Worm (Caenorhabditis elegans) whole organism, L3 larva: ENCODE results near the gene clp-9.

Source experiments
- R02D3.7 ChIP-seq: fragments of 150-350 bp; optimal IDR thresholded peaks from 2 replicates; lab custom pipeline; 2014; ENCODE audit warnings: missing biosample characterization, missing genetic modification characterization
- aly-2 ChIP-seq: fragments of 150-350 bp; optimal IDR thresholded peaks from 2 replicates; lab custom pipeline; 2014; ENCODE audit warnings: missing biosample characterization, missing genetic modification characterization
- ama-1 ChIP-seq: fragments of 150-350 bp; optimal IDR thresholded peaks from 2 replicates; lab custom pipeline; 2018
- ceh-16 ChIP-seq: sonication (generic microtip); optimal IDR thresholded peaks from 2 replicates; lab custom pipeline; 2017; ENCODE audit warnings: missing biosample characterization, missing genetic modification characterization
- ceh-28 ChIP-seq: fragments of 150-350 bp; optimal IDR thresholded peaks from 2 replicates; lab custom pipeline; 2014; ENCODE audit warnings: missing biosample characterization, missing genetic modification reagents, missing genetic modification characterization
- ceh-82 ChIP-seq: fragments of 150-350 bp; optimal IDR thresholded peaks from 2 replicates; lab custom pipeline; 2014; ENCODE audit warnings: missing biosample characterization, missing genetic modification characterization
- ceh-9 ChIP-seq: sonication (generic microtip); optimal IDR thresholded peaks from 2 replicates; lab custom pipeline; 2018; ENCODE audit warnings: missing biosample characterization, missing genetic modification characterization
- daf-12 ChIP-seq: fragments of 150-350 bp; optimal IDR thresholded peaks from 2 replicates; lab custom pipeline; 2014; ENCODE audit warnings: missing biosample characterization, missing genetic modification reagents, missing genetic modification characterization
- egl-5 ChIP-seq: fragments of 150-350 bp; optimal IDR thresholded peaks from 2 replicates; lab custom pipeline; 2017; ENCODE audit warnings: missing biosample characterization, missing genetic modification reagents, missing genetic modification characterization, inconsistent platforms
- elt-2 ChIP-seq: sonication (generic microtip); optimal IDR thresholded peaks from 2 replicates; lab custom pipeline; 2016; ENCODE audit warnings: missing genetic modification reagents, mild to moderate bottlenecking, missing genetic modification characterization, missing compliant biosample characterization
- elt-3 ChIP-seq, 3 experiments: fragments of 150-350 bp in 1 of 3; sonication (generic microtip) in 2 of 3; optimal IDR thresholded peaks; 2 replicates in 2 of 3; 4 replicates in 1 of 3; lab custom pipeline; 2014 to 2017; ENCODE audit warnings: missing biosample characterization in 3 of 3, missing genetic modification characterization in 3 of 3
- eor-1 ChIP-seq, 2 experiments: fragments of 150-350 bp; optimal IDR thresholded peaks; 2 replicates each; lab custom pipeline; 2014 to 2018; ENCODE audit warnings: missing biosample characterization in 2 of 2, missing genetic modification characterization in 2 of 2
- fkh-10 ChIP-seq: sonication (generic microtip); optimal IDR thresholded peaks from 2 replicates; lab custom pipeline; 2017; ENCODE audit warnings: missing biosample characterization, missing genetic modification reagents, missing genetic modification characterization
- fkh-2 ChIP-seq: fragments of 150-350 bp; optimal IDR thresholded peaks from 2 replicates; lab custom pipeline; 2014; ENCODE audit warnings: missing biosample characterization, missing genetic modification reagents, missing genetic modification characterization
- fos-1 ChIP-seq: fragments of 150-350 bp; optimal IDR thresholded peaks from 2 replicates; lab custom pipeline; 2014; ENCODE audit warnings: missing biosample characterization, missing genetic modification characterization
- hmg-11 ChIP-seq: sonication (generic microtip); optimal IDR thresholded peaks from 2 replicates; lab custom pipeline; 2016; ENCODE audit warnings: missing genetic modification characterization, missing compliant biosample characterization
- jun-1 ChIP-seq: fragments of 150-350 bp; optimal IDR thresholded peaks from 2 replicates; lab custom pipeline; 2014; ENCODE audit warnings: missing biosample characterization, missing genetic modification reagents, missing genetic modification characterization
- lin-15B ChIP-seq: fragments of 150-350 bp; optimal IDR thresholded peaks from 2 replicates; lab custom pipeline; 2014; ENCODE audit warnings: missing biosample characterization, missing genetic modification characterization
- lin-39 ChIP-seq: fragments of 150-350 bp; optimal IDR thresholded peaks from 2 replicates; lab custom pipeline; 2018; ENCODE audit warnings: missing biosample characterization, missing genetic modification reagents, missing genetic modification characterization
- lsy-12 ChIP-seq: sonication (generic microtip); optimal IDR thresholded peaks from 2 replicates; lab custom pipeline; 2016; ENCODE audit warnings: mild to moderate bottlenecking, missing genetic modification characterization, missing compliant biosample characterization
- mdl-1 ChIP-seq: fragments of 150-350 bp; optimal IDR thresholded peaks from 2 replicates; lab custom pipeline; 2014; ENCODE audit warnings: missing biosample characterization, missing genetic modification characterization
- mml-1 ChIP-seq: fragments of 150-350 bp; sonication (generic microtip); optimal IDR thresholded peaks from 3 replicates; lab custom pipeline; 2014; ENCODE audit warnings: missing biosample characterization, missing genetic modification characterization
- nfya-1 ChIP-seq: sonication (generic microtip); optimal IDR thresholded peaks from 2 replicates; lab custom pipeline; 2017; ENCODE audit warnings: missing genetic modification characterization, mild to moderate bottlenecking, missing compliant biosample characterization, antibody characterized with exemption, moderate library complexity; ENCODE audit not compliant: insufficient read depth
- nhr-11 ChIP-seq: fragments of 150-350 bp; optimal IDR thresholded peaks from 2 replicates; lab custom pipeline; 2014; ENCODE audit warnings: missing biosample characterization, missing genetic modification characterization
- nhr-12 ChIP-seq: fragments of 150-350 bp; optimal IDR thresholded peaks from 2 replicates; lab custom pipeline; 2014; ENCODE audit warnings: missing biosample characterization, missing genetic modification characterization
- nhr-23 ChIP-seq: fragments of 150-350 bp; optimal IDR thresholded peaks from 2 replicates; lab custom pipeline; 2014; ENCODE audit warnings: missing biosample characterization, missing genetic modification reagents, missing genetic modification characterization
- nhr-237 ChIP-seq: fragments of 150-350 bp; optimal IDR thresholded peaks from 2 replicates; lab custom pipeline; 2014; ENCODE audit warnings: missing biosample characterization, missing genetic modification characterization
- nhr-25 ChIP-seq: sonication (generic microtip); optimal IDR thresholded peaks from 2 replicates; lab custom pipeline; 2017; ENCODE audit warnings: missing biosample characterization, missing genetic modification characterization
- nhr-28 ChIP-seq: fragments of 150-350 bp; optimal IDR thresholded peaks from 2 replicates; lab custom pipeline; 2014; ENCODE audit warnings: missing biosample characterization, missing genetic modification characterization
- nhr-43 ChIP-seq: sonication (generic microtip); optimal IDR thresholded peaks from 2 replicates; lab custom pipeline; 2016; ENCODE audit warnings: mild to moderate bottlenecking, missing genetic modification characterization, missing compliant biosample characterization; ENCODE audit not compliant: poor library complexity, severe bottlenecking
- nhr-67 ChIP-seq: fragments of 150-350 bp; optimal IDR thresholded peaks from 2 replicates; lab custom pipeline; 2014; ENCODE audit warnings: missing biosample characterization, missing genetic modification characterization
- nhr-77 ChIP-seq: fragments of 150-350 bp; optimal IDR thresholded peaks from 2 replicates; lab custom pipeline; 2014; ENCODE audit warnings: missing biosample characterization, missing genetic modification characterization
- pha-4 ChIP-seq: fragments of 150-350 bp; optimal IDR thresholded peaks from 2 replicates; lab custom pipeline; 2014; ENCODE audit warnings: missing biosample characterization, missing genetic modification reagents, missing genetic modification characterization
- pqm-1 ChIP-seq: fragments of 150-350 bp; optimal IDR thresholded peaks from 2 replicates; lab custom pipeline; 2017; ENCODE audit warnings: missing biosample characterization, missing genetic modification characterization, inconsistent platforms
- sea-2 ChIP-seq: fragments of 150-350 bp; sonication (generic microtip); optimal IDR thresholded peaks from 4 replicates; lab custom pipeline; 2014; ENCODE audit warnings: missing biosample characterization, missing genetic modification reagents, missing genetic modification characterization
- skn-1 ChIP-seq: fragments of 150-350 bp; optimal IDR thresholded peaks from 2 replicates; lab custom pipeline; 2014; ENCODE audit warnings: missing biosample characterization, missing genetic modification characterization
- snpc-4 ChIP-seq: fragments of 150-350 bp; optimal IDR thresholded peaks from 2 replicates; lab custom pipeline; 2014; ENCODE audit warnings: missing biosample characterization, missing genetic modification characterization
- tbx-2 ChIP-seq: sonication (generic microtip); optimal IDR thresholded peaks from 2 replicates; lab custom pipeline; 2016; ENCODE audit warnings: mild to moderate bottlenecking, missing genetic modification characterization, missing compliant biosample characterization
- zag-1 ChIP-seq: fragments of 150-350 bp; optimal IDR thresholded peaks from 2 replicates; lab custom pipeline; 2014; ENCODE audit warnings: missing biosample characterization, missing genetic modification characterization
- ztf-11 ChIP-seq: fragments of 150-350 bp; optimal IDR thresholded peaks from 2 replicates; lab custom pipeline; 2014; ENCODE audit warnings: missing biosample characterization, missing genetic modification characterization
- ztf-4 ChIP-seq: fragments of 150-350 bp; optimal IDR thresholded peaks from 2 replicates; lab custom pipeline; 2014; ENCODE audit warnings: missing biosample characterization, missing genetic modification characterization

Gene clp-9

DNA sequence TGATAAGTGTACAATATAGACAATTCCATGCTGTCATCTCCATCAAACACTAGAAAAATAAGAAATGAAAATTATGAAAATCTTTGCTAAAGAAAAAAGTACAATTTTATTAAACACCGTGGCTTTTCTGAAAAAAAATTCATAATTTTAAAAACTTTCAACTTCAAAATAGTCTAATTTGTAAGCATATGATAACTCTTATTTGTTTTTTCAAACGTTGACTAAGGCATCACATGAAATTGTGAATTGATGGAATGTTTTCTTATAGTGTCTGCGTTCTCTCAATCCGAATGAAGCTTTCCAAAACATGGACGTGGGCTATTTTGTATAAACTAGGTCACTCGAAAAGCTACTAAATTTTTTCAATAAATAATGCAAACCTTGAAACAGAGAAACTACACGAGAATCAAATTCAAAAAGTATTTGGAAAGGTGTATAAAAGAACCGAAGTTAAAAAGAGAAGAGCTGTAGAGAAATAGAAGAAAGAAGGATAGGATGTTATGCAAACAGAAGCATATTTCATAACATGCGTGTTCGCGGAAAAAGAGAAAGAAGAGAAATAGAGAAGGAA, at the start of gene clp-9:
Gene clp-9 (minus strand): TSS at position 51 of the 571 bp plus-strand sequence.
- TF ChIP-seq fkh-10 (no peak), snpc-4 (tag; lab: Kevin White, UChicago) (no peak), nhr-23 (tag; lab: Kevin White, UChicago) (peak; percentile 39), pha-4 (peak; percentile 40), egl-5 (no peak), fkh-2 (tag; lab: Kevin White, UChicago) (no peak)

DNA sequence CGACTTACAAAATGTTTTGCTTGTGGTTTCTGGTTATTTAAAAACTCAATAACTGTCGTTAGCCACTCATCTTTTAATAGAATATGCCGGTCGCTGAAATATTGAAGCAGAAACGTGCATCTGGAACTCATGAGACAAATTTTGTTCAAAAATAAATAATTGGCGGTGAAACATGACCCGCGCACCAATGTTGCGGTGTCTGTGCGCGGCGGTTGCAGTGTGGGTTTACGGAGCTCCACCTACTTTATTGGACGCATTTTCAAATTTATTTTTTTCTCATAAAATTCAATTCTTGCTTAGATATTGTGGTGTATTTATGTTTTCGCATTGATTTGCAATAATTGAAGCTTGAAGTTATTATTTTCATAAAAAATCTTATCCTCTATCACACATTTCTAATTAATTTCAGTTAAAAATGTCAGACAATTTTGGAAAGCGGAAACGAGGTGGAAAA, 44.9 kb upstream of the clp-9 start, which contains the start of the genes rmh-2 and suds-3:
Gene rmh-2 (minus strand): TSS at position 164 of the 454 bp plus-strand sequence.
Gene suds-3 (plus strand): TSS at position 404 of the 454 bp plus-strand sequence.
- TF ChIP-seq skn-1 (tag; lab: Kevin White, UChicago) (no peak), lin-39 (peak; percentile 1), nhr-23 (tag; lab: Kevin White, UChicago) (no peak), ceh-9 (tag; lab: Kevin White, UChicago) (no peak), nhr-237 (no peak), nhr-11 (no peak), nhr-43 (tag; lab: Kevin White, UChicago) (no peak), mml-1 (tag; lab: Kevin White, UChicago) (no peak), pha-4 (peak; percentile 51), ztf-4 (tag; lab: Kevin White, UChicago) (no peak), aly-2 (tag; lab: Kevin White, UChicago) (no peak), nfya-1 (tag; lab: Kevin White, UChicago) (peak; percentile 78), ztf-11 (tag; lab: Kevin White, UChicago) (no peak), daf-12 (no peak), lin-15B (tag; lab: Kevin White, UChicago) (peak; percentile 71), mdl-1 (no peak), R02D3.7 (tag; lab: Kevin White, UChicago) (peak; percentile 92), nhr-67 (tag; lab: Kevin White, UChicago) (no peak), elt-2 (tag; lab: Kevin White, UChicago) (peak; percentile 18), ceh-16 (tag; lab: Kevin White, UChicago) (no peak), fkh-10 (no peak), eor-1 (tag; optimal IDR thresholded peaks at IDR 0.05; lab: Kevin White, UChicago) (no peak), snpc-4 (tag; lab: Kevin White, UChicago) (no peak), lsy-12 (no peak), nhr-77 (tag; lab: Kevin White, UChicago) (no peak), ceh-82 (tag; lab: Kevin White, UChicago) (no peak), nhr-25 (tag; lab: Kevin White, UChicago) (no peak), egl-5 (no peak), fkh-2 (tag; lab: Kevin White, UChicago) (no peak)

DNA sequence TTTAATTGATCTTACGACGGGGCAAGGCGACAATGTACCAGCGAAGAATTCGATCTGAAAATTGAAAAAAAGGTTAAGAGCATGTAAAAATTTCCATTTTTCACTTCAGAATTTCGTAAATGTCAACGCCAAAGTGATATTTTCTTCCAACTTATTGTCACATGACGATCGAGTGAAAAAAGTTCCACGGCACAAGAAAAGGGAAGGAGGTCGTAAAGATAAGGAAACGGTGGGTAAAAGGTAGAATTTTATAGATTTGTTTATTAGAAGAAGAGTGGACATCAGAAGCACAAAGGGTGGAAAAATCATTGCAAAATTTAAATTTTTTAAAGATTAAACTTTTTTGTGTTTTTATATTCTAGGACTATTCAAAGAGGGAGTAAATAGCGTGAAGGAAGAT, 42.2 kb upstream of the clp-9 start:
- TF ChIP-seq elt-3 (tag; optimal IDR thresholded peaks at IDR 0.05; lab: Kevin White, UChicago) (no peak), ceh-16 (tag; lab: Kevin White, UChicago) (no peak), nhr-28 (tag; lab: Kevin White, UChicago) (no peak), zag-1 (tag; lab: Kevin White, UChicago) (no peak), tbx-2 (tag; lab: Kevin White, UChicago) (no peak), nhr-12 (tag; lab: Kevin White, UChicago) (no peak), elt-2 (tag; lab: Kevin White, UChicago) (peak; percentile 87), sea-2 (GFP tag; lab: Kevin White, UChicago) (no peak), ama-1 (no peak), mdl-1 (no peak), R02D3.7 (tag; lab: Kevin White, UChicago) (no peak), nhr-23 (tag; lab: Kevin White, UChicago) (no peak), skn-1 (tag; lab: Kevin White, UChicago) (no peak), fos-1 (no peak), pha-4 (peak; percentile 36), ztf-11 (tag; lab: Kevin White, UChicago) (no peak), fkh-10 (no peak), jun-1 (tag; lab: Kevin White, UChicago) (peak; percentile 16), daf-12 (no peak), pqm-1 (tag; lab: Kevin White, UChicago) (peak; percentile 63), ceh-28 (tag; lab: Kevin White, UChicago) (no peak), mml-1 (tag; lab: Kevin White, UChicago) (no peak), hmg-11 (tag; lab: Kevin White, UChicago) (no peak), lsy-12 (no peak)
- TF ChIP-seq, all 47 proteins: peak for 4
